Fruit fly (Drosophila melanogaster): ENCODE measurements around the gene GlcAT-I.
A peak's percentile ranks its signal among the peaks of the same experiment; 100 is the strongest.

Gene GlcAT-I

dm6 chrX:4106756-4107155 is 24.3 kb upstream of the GlcAT-I start (continued):
- peak; percentile 29 for TF ChIP-seq CG16815 (GFP tag; optimal IDR thresholded peaks at IDR 0.05)
- peak; percentile 37 for TF ChIP-seq Oli (tag; optimal IDR thresholded peaks at IDR 0.05)
- no peak for TF ChIP-seq Tbp (GFP tag; optimal IDR thresholded peaks at IDR 0.05)
- peak; percentile 45 for TF ChIP-seq grau (tag; optimal IDR thresholded peaks at IDR 0.05)
- peak; percentile 21 for TF ChIP-seq CG10267 (tag; optimal IDR thresholded peaks at IDR 0.05)
- no peak for TF ChIP-seq maf-S (GFP tag; optimal IDR thresholded peaks at IDR 0.05)
- peak; percentile 57 for TF ChIP-seq gem (tag; optimal IDR thresholded peaks at IDR 0.05)
- no peak for TF ChIP-seq lov (optimal IDR thresholded peaks at IDR 0.05)
- 0 out of 3 replicates have a peak, but pooled peaks have one; percentile 39 for TF ChIP-seq lov (GFP tag; IDR thresholded peaks at IDR 0.05)
- no peak for TF ChIP-seq CG13624 (GFP tag; optimal IDR thresholded peaks at IDR 0.05)
- TF ChIP-seq Fer1 (GFP tag; optimal IDR thresholded peaks at IDR 0.05): peak; percentile 25

dm6 chrX:4107261-4108113 is 23.5 kb upstream of the GlcAT-I start:
- TF ChIP-seq oc (tag; optimal IDR thresholded peaks at IDR 0.05) (peak; percentile 1), CG18011 (GFP tag; optimal IDR thresholded peaks at IDR 0.05) (peak; percentile 67), sqz (GFP tag; optimal IDR thresholded peaks at IDR 0.05) (peak; percentile 0), cg (GFP tag; optimal IDR thresholded peaks at IDR 0.05) (peak; percentile 21), CG18476 (GFP tag; optimal IDR thresholded peaks at IDR 0.05) (no peak), chinmo (GFP tag; IDR thresholded peaks at IDR 0.05; ENCODE audit: partially characterized antibody) (0 out of 4 replicates have a peak, but pooled peaks have one; percentile 22), Fer3 (tag; optimal IDR thresholded peaks at IDR 0.05) (no peak), toy (GFP tag; IDR thresholded peaks at IDR 0.05) (no peak), CG3726 (GFP tag; IDR thresholded peaks at IDR 0.05) (no peak), CG17385 (GFP tag; optimal IDR thresholded peaks at IDR 0.05) (peak; percentile 44), CG13775 (GFP tag; optimal IDR thresholded peaks at IDR 0.05) (no peak), D19B (GFP tag; optimal IDR thresholded peaks at IDR 0.05) (no peak), CG10209 (GFP tag; optimal IDR thresholded peaks at IDR 0.05) (no peak), CG13287 (GFP tag; IDR thresholded peaks at IDR 0.05; ENCODE audit: partially characterized antibody) (no peak), ase (GFP tag; IDR thresholded peaks at IDR 0.05) (no peak), kni (GFP tag; optimal IDR thresholded peaks at IDR 0.05) (peak; percentile 57), crol (GFP tag; IDR thresholded peaks at IDR 0.05) (peak; percentile 67), CG4360 (GFP tag; IDR thresholded peaks at IDR 0.05) (peak; percentile 86), gce (GFP tag; IDR thresholded peaks at IDR 0.05) (no peak), BEAF-32 (GFP tag; optimal IDR thresholded peaks at IDR 0.05) (no peak), gt (GFP tag; IDR thresholded peaks at IDR 0.05) (no peak), prd (optimal IDR thresholded peaks at IDR 0.05) (no peak), prd (GFP tag; IDR thresholded peaks at IDR 0.05) (no peak), psq (GFP tag; optimal IDR thresholded peaks at IDR 0.05) (peak; percentile 65), CG17802 (tag; optimal IDR thresholded peaks at IDR 0.05) (no peak), pros (GFP tag; optimal IDR thresholded peaks at IDR 0.05) (peak; percentile 79), CG16815 (GFP tag; optimal IDR thresholded peaks at IDR 0.05) (no peak), nom (GFP tag; optimal IDR thresholded peaks at IDR 0.05) (no peak)
